Fruit fly (Drosophila melanogaster): ENCODE data around the gene CG14323.
A peak's percentile ranks its signal among the peaks of the same experiment; 100 is the strongest.

CG14323 gene

dm6 chr3R:17605872-17606271, 16.0 kb downstream of the CG14323 start, which contains the start of gene sll (continued):
- TF ChIP-seq Dp (GFP tag; optimal IDR thresholded peaks at IDR 0.05) (peak; percentile 26), CG15514 (GFP tag; optimal IDR thresholded peaks at IDR 0.05) (peak; percentile 38), CG10209 (GFP tag; optimal IDR thresholded peaks at IDR 0.05) (no peak), run (tag; optimal IDR thresholded peaks at IDR 0.05) (no peak), Elba2 (GFP tag; optimal IDR thresholded peaks at IDR 0.05) (peak; percentile 25), Dll (GFP tag; IDR thresholded peaks at IDR 0.05; ENCODE audit: partially characterized antibody) (peak; percentile 64; the same call in 2 of the 4 replicates), ERR (GFP tag; optimal IDR thresholded peaks at IDR 0.05) (no peak), klu (GFP tag; IDR thresholded peaks at IDR 0.05) (no peak), Deaf1 (tag; optimal IDR thresholded peaks at IDR 0.05) (no peak), crol (GFP tag; IDR thresholded peaks at IDR 0.05) (no peak), cato (GFP tag; optimal IDR thresholded peaks at IDR 0.05; ENCODE audit: borderline replicate concordance) (no peak), sens-2 (GFP tag; IDR thresholded peaks at IDR 0.05) (no peak), CG31365 (tag; optimal IDR thresholded peaks at IDR 0.05) (no peak), CG1832 (GFP tag; optimal IDR thresholded peaks at IDR 0.05) (no peak), Myb (GFP tag; optimal IDR thresholded peaks at IDR 0.05) (peak; percentile 96), Trl (optimal IDR thresholded peaks at IDR 0.05) (no peak), Trl (GFP tag; optimal IDR thresholded peaks at IDR 0.05) (no peak), aop (GFP tag; IDR thresholded peaks at IDR 0.05) (no peak), crp (GFP tag; optimal IDR thresholded peaks at IDR 0.05) (peak; percentile 11 to 79), CG15479 (GFP tag; optimal IDR thresholded peaks at IDR 0.05) (no peak), scrt (GFP tag; optimal IDR thresholded peaks at IDR 0.05) (no peak), Taf1 (GFP tag; IDR thresholded peaks at IDR 0.05) (no peak), stc (GFP tag; IDR thresholded peaks at IDR 0.05) (no peak), slp2 (GFP tag; optimal IDR thresholded peaks at IDR 0.05) (no peak), oc (tag; optimal IDR thresholded peaks at IDR 0.05) (peak; percentile 59), Pdp1 (GFP tag; optimal IDR thresholded peaks at IDR 0.05) (peak in 1 of 2 experiments; percentile 61), NK7.1 (GFP tag; optimal IDR thresholded peaks at IDR 0.05) (no peak), YL-1 (GFP tag; optimal IDR thresholded peaks at IDR 0.05) (peak; percentile 3), Gsc (GFP tag; IDR thresholded peaks at IDR 0.05) (no peak), al (GFP tag; IDR thresholded peaks at IDR 0.05) (no peak), CG17568 (GFP tag; optimal IDR thresholded peaks at IDR 0.05) (no peak), gem (tag; optimal IDR thresholded peaks at IDR 0.05) (peak; percentile 27), pan (optimal IDR thresholded peaks at IDR 0.05) (no peak), pan (GFP tag; optimal IDR thresholded peaks at IDR 0.05 in 1 of 2, IDR thresholded peaks at IDR 0.05 in 1 of 2) (no peak), Nf-YA (GFP tag; IDR thresholded peaks at IDR 0.05) (no peak), CG13424 (tag; optimal IDR thresholded peaks at IDR 0.05) (no peak), yki (optimal IDR thresholded peaks at IDR 0.05) (no peak), Bdp1 (GFP tag; optimal IDR thresholded peaks at IDR 0.05) (no peak), Abd-B (GFP tag; optimal IDR thresholded peaks at IDR 0.05) (no peak), CG9437 (GFP tag; optimal IDR thresholded peaks at IDR 0.05) (peak; percentile 51), CG15269 (tag; optimal IDR thresholded peaks at IDR 0.05) (no peak), CG43689 (GFP tag; IDR thresholded peaks at IDR 0.05) (no peak), CG11723 (GFP tag; optimal IDR thresholded peaks at IDR 0.05) (no peak), Ptx1 (GFP tag; IDR thresholded peaks at IDR 0.05) (no peak), ap (GFP tag; IDR thresholded peaks at IDR 0.05) (no peak), ase (GFP tag; IDR thresholded peaks at IDR 0.05) (no peak), unc-4 (GFP tag; IDR thresholded peaks at IDR 0.05; ENCODE audit: partially characterized antibody) (no peak), HHEX (GFP tag; optimal IDR thresholded peaks at IDR 0.05) (no peak), Tbp (GFP tag; optimal IDR thresholded peaks at IDR 0.05) (no peak), Mrtf (GFP tag; IDR thresholded peaks at IDR 0.05) (no peak), CG12155 (GFP tag; optimal IDR thresholded peaks at IDR 0.05) (peak; percentile 83), CG17385 (GFP tag; optimal IDR thresholded peaks at IDR 0.05) (no peak)

Data from whole organism, embryonic.